Worm (Caenorhabditis elegans): Measurements from ENCODE around the gene F37B12.3.

DNA sequence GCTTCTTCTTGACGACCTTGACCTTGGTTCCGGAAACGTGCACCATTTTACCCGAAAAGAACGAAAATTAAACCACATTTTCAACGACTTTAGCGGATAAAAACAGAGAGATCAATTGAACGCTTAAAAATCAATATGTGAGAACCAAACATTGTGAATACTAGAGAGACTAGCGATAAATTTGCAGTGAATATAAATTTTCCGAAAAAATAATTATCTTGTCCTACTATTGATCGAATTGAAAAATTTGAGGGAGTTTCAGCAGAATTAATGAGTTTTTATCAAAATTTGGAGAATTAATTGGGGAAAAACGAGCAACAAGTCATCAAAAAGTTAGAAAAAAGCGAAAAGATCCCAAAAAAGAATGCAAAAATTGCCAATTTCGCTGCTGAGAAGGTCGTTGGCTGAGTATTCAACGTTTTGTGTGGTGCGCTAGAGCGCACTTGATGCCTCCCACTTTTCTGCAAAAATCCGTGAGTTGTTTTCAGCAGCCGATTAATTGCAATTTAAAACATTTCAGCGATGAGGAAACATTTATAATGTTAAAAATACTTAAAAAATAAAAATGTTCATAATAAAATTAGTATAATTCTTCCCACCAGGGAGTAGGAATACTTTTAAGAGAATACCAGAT is 15.9 kb upstream of the F37B12.3 start, which contains the start of gene rpl-32:
- TF ChIP-seq B0310.2 (tag; optimal IDR thresholded peaks at IDR 0.05) (no peak), tra-4 (tag; optimal IDR thresholded peaks at IDR 0.05) (no peak), scrt-1 (GFP tag; IDR thresholded peaks at IDR 0.05) (no peak), hmbx-1 (tag; optimal IDR thresholded peaks at IDR 0.05) (no peak), ama-1 (optimal IDR thresholded peaks at IDR 0.05) (no peak), hmg-4 (GFP tag; optimal IDR thresholded peaks at IDR 0.05) (peak; percentile 51), flt-1 (GFP tag; IDR thresholded peaks at IDR 0.05) (no peak), aly-1 (tag; optimal IDR thresholded peaks at IDR 0.05) (no peak), ceh-13 (GFP tag; optimal IDR thresholded peaks at IDR 0.05) (no peak)

Data from whole organism, early embryonic.